Fruit fly (Drosophila melanogaster): Measurements from ENCODE around the gene shps.

Gene shps

dm6 chr3R:24289768-24290349 lies 10.5 kb downstream of the shps start, which contains the start of the genes CG34290 and Uck (continued):
- TF ChIP-seq CG15514 (GFP tag; optimal IDR thresholded peaks at IDR 0.05), result peak; percentile 91
- TF ChIP-seq grau (tag; optimal IDR thresholded peaks at IDR 0.05), result peak; percentile 71
- TF ChIP-seq CG1602 (GFP tag; optimal IDR thresholded peaks at IDR 0.05), result peak; percentile 32
- no peak for TF ChIP-seq Mrtf (GFP tag; IDR thresholded peaks at IDR 0.05)
- 0 out of 3 replicates have a peak, but pooled peaks have one; percentile 22 for TF ChIP-seq CG11093 (GFP tag; IDR thresholded peaks at IDR 0.05)
- peak; percentile 79 for TF ChIP-seq Sox100B (GFP tag; optimal IDR thresholded peaks at IDR 0.05)
- no peak for TF ChIP-seq CG14667 (GFP tag; IDR thresholded peaks at IDR 0.05)
- no peak for TF ChIP-seq croc (GFP tag; conservative IDR thresholded peaks at IDR 0.05)
- no peak for TF ChIP-seq CG17612 (GFP tag; IDR thresholded peaks at IDR 0.05)
- TF ChIP-seq ap (GFP tag; IDR thresholded peaks at IDR 0.05), result peak; percentile 45
- peak; percentile 79 for TF ChIP-seq odd (GFP tag; optimal IDR thresholded peaks at IDR 0.05)
- peak; percentile 49 for TF ChIP-seq slbo (GFP tag; IDR thresholded peaks at IDR 0.05)
- TF ChIP-seq fu2 (GFP tag; optimal IDR thresholded peaks at IDR 0.05), result peak; percentile 57
- TF ChIP-seq CG7745 (tag; optimal IDR thresholded peaks at IDR 0.05), result no peak
- peak; percentile 66; the same call in 1 of the 2 replicates for TF ChIP-seq ato (GFP tag; IDR thresholded peaks at IDR 0.05; ENCODE audit: partially characterized antibody)
- TF ChIP-seq ranshi (GFP tag; IDR thresholded peaks at IDR 0.05), result peak; percentile 60; the same call in 1 of the 2 replicates
- peak; percentile 80 for TF ChIP-seq CG15011 (GFP tag; optimal IDR thresholded peaks at IDR 0.05)
- TF ChIP-seq exex (tag; optimal IDR thresholded peaks at IDR 0.05), result peak; percentile 69
- peak; percentile 65 for TF ChIP-seq unpg (GFP tag; optimal IDR thresholded peaks at IDR 0.05)
- TF ChIP-seq CG17385 (GFP tag; optimal IDR thresholded peaks at IDR 0.05), result peak; percentile 84
- TF ChIP-seq Oaz (GFP tag; IDR thresholded peaks at IDR 0.05), result peak; percentile 51; the same call in 1 of the 2 replicates
- TF ChIP-seq CG3847 (GFP tag; IDR thresholded peaks at IDR 0.05), result peak; percentile 85
- peak; percentile 68 for TF ChIP-seq CG3163 (GFP tag; optimal IDR thresholded peaks at IDR 0.05)
- peak; percentile 79 for TF ChIP-seq CHES-1-like (GFP tag; optimal IDR thresholded peaks at IDR 0.05)
- no peak for TF ChIP-seq bowl (GFP tag; IDR thresholded peaks at IDR 0.05)
- no peak for TF ChIP-seq Xrp1 (GFP tag; IDR thresholded peaks at IDR 0.05)
- peak; percentile 63 for TF ChIP-seq org-1 (GFP tag; optimal IDR thresholded peaks at IDR 0.05)
- no peak for TF ChIP-seq Doc2 (GFP tag; IDR thresholded peaks at IDR 0.05)
- TF ChIP-seq gro (GFP tag; optimal IDR thresholded peaks at IDR 0.05), result peak; percentile 90
- TF ChIP-seq ken (GFP tag; IDR thresholded peaks at IDR 0.05), result peak; percentile 66; the same call in 2 of the 3 replicates
- peak; percentile 79 for TF ChIP-seq CG11398 (GFP tag; optimal IDR thresholded peaks at IDR 0.05)
- TF ChIP-seq ab (GFP tag; optimal IDR thresholded peaks at IDR 0.05), result no peak
- TF ChIP-seq CG12155 (GFP tag; optimal IDR thresholded peaks at IDR 0.05), result peak; percentile 36
- no peak for TF ChIP-seq Tbp (GFP tag; optimal IDR thresholded peaks at IDR 0.05)
- TF ChIP-seq crp (GFP tag; optimal IDR thresholded peaks at IDR 0.05), result peak; percentile 61 to 95
- TF ChIP-seq CrebB (tag; optimal IDR thresholded peaks at IDR 0.05), result peak; percentile 85
- TF ChIP-seq CG14965 (GFP tag; optimal IDR thresholded peaks at IDR 0.05; ENCODE audit: borderline replicate concordance), result no peak
- TF ChIP-seq CG6683 (GFP tag; optimal IDR thresholded peaks at IDR 0.05), result peak; percentile 77
- no peak for TF ChIP-seq Kr (GFP tag; optimal IDR thresholded peaks at IDR 0.05)
- TF ChIP-seq otp (GFP tag; IDR thresholded peaks at IDR 0.05), result peak; percentile 89
- TF ChIP-seq bab2 (GFP tag; optimal IDR thresholded peaks at IDR 0.05), result peak; percentile 18
- peak; percentile 57 for TF ChIP-seq CG2875 (GFP tag; optimal IDR thresholded peaks at IDR 0.05)
- peak; percentile 39 for TF ChIP-seq zf30C (GFP tag; optimal IDR thresholded peaks at IDR 0.05)
- TF ChIP-seq CG18599 (GFP tag; optimal IDR thresholded peaks at IDR 0.05), result peak; percentile 88
- peak; percentile 78 for TF ChIP-seq CG15601 (tag; optimal IDR thresholded peaks at IDR 0.05)
- TF ChIP-seq salm (tag; optimal IDR thresholded peaks at IDR 0.05), result peak; percentile 62
- peak; percentile 28 for TF ChIP-seq Sry-β (GFP tag; optimal IDR thresholded peaks at IDR 0.05)
- TF ChIP-seq YL-1 (GFP tag; optimal IDR thresholded peaks at IDR 0.05), result peak; percentile 90
- no peak for TF ChIP-seq cato (GFP tag; optimal IDR thresholded peaks at IDR 0.05; ENCODE audit: borderline replicate concordance)
- peak; percentile 53; the same call in 1 of the 3 replicates for TF ChIP-seq Optix (GFP tag; IDR thresholded peaks at IDR 0.05)

All from whole organism, embryonic.